Fruit fly (Drosophila melanogaster) whole organism: ENCODE data around the gene CG31161.

Experiments used
- pan ChIP-seq: fragments of >200 bp; optimal IDR thresholded peaks from 2 replicates; lab custom pipeline; 2017
- psq ChIP-seq: fragments of >200 bp; optimal IDR thresholded peaks from 2 replicates; lab custom pipeline; 2017

DNA sequence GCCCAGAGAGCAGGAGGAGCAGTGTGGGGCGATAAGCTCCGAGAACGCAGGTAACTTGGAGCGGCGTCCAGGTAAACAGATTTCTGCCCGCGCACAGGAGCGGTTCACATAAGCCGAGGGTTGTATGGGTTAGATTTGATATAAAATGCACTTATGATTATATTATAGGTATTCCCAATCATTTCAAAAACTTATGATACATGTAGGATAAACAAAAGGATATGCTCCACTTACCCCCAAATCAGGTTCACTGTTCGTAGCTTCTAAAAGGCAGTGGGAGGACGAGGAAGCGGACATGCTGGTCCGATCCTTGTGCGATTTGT lies 20.2 kb downstream of the CG31161 start:
- no peak for TF ChIP-seq psq (lab: Kevin White, UChicago)
- no peak for TF ChIP-seq pan (lab: Kevin White, UChicago)
